Worm (Caenorhabditis elegans): ENCODE data around the gene syf-2.

ce11 chrIII:7184022-7184421 lies 22.1 kb upstream of the syf-2 start, which contains the start of gene yju-2:
- TF ChIP-seq saeg-2 (GFP tag; IDR thresholded peaks at IDR 0.05) (no peak), nhr-11 (tag; optimal IDR thresholded peaks at IDR 0.05) (peak; percentile 39)

Measured in whole organism, L4 larva.